Worm (Caenorhabditis elegans) whole organism, L1 larva: ENCODE results near the gene aptf-3.

Source experiments
- C04F5.9 ChIP-seq: sonication (generic microtip); optimal IDR thresholded peaks from 2 replicates; lab custom pipeline; 2016; ENCODE audit warnings: missing genetic modification characterization, missing compliant biosample characterization
- C34B4.2 ChIP-seq: sonication (generic microtip); optimal IDR thresholded peaks from 2 replicates; lab custom pipeline; 2017; ENCODE audit warnings: mild to moderate bottlenecking, missing genetic modification characterization, missing compliant biosample characterization
- F16B12.6 ChIP-seq: fragments of 150-350 bp; optimal IDR thresholded peaks from 2 replicates; lab custom pipeline; 2014; ENCODE audit warnings: missing biosample characterization, missing genetic modification characterization
- aha-1 ChIP-seq: fragments of 150-350 bp; optimal IDR thresholded peaks from 2 replicates; lab custom pipeline; 2014; ENCODE audit warnings: missing biosample characterization, missing genetic modification characterization
- alr-1 ChIP-seq: fragments of 200-800 bp; sonication (Bioruptor generic); optimal IDR thresholded peaks from 2 replicates; lab custom pipeline; 2018; ENCODE audit warnings: borderline replicate concordance, mild to moderate bottlenecking, missing genetic modification characterization, missing compliant biosample characterization
- aly-2 ChIP-seq: fragments of 150-350 bp; optimal IDR thresholded peaks from 2 replicates; lab custom pipeline; 2014; ENCODE audit warnings: missing biosample characterization, missing genetic modification characterization
- ceh-63 ChIP-seq: fragments of 200-800 bp; sonication (Bioruptor generic); optimal IDR thresholded peaks from 2 replicates; lab custom pipeline; 2018; ENCODE audit warnings: mild to moderate bottlenecking, missing genetic modification characterization, missing compliant biosample characterization
- ceh-82 ChIP-seq, 3 experiments: fragments of 150-350 bp in 1 of 3; sonication (generic microtip) in 2 of 3; optimal IDR thresholded peaks; 2 replicates each; lab custom pipeline; 2014 to 2017; ENCODE audit warnings: missing biosample characterization in 3 of 3, missing genetic modification characterization in 3 of 3
- ceh-90 ChIP-seq: sonication (generic microtip); optimal IDR thresholded peaks from 2 replicates; lab custom pipeline; 2016; ENCODE audit warnings: missing genetic modification characterization, missing compliant biosample characterization
- dpl-1 ChIP-seq, 3 experiments: fragments of 150-350 bp in 2 of 3; sonication (generic microtip) in 1 of 3; optimal IDR thresholded peaks; 2 replicates each; lab custom pipeline; 2014 to 2017; ENCODE audit warnings: missing biosample characterization in 3 of 3, missing genetic modification characterization in 3 of 3, missing genetic modification reagents in 3 of 3
- dsc-1 ChIP-seq: sonication (generic microtip); optimal IDR thresholded peaks from 2 replicates; lab custom pipeline; 2016; ENCODE audit warnings: mild to moderate bottlenecking, missing genetic modification characterization, missing compliant biosample characterization
- efl-1 ChIP-seq, 4 experiments: fragments of 150-350 bp; optimal IDR thresholded peaks in 3 of 4; peaks in 1 of 4; 1 replicate in 1 of 4; 2 replicates in 3 of 4; lab custom pipeline; 2014; ENCODE audit warnings: missing biosample characterization in 2 of 4, missing genetic modification characterization in 2 of 4, missing genetic modification reagents in 2 of 4
- efl-3 ChIP-seq: fragments of 200-800 bp; sonication (Bioruptor generic); optimal IDR thresholded peaks from 2 replicates; lab custom pipeline; 2018; ENCODE audit warnings: mild to moderate bottlenecking, missing genetic modification characterization, missing compliant biosample characterization
- egl-13 ChIP-seq: sonication (generic microtip); optimal IDR thresholded peaks from 2 replicates; lab custom pipeline; 2016; ENCODE audit warnings: missing genotype, missing genetic modification reagents, missing genetic modification characterization, missing compliant biosample characterization
- egl-27 ChIP-seq, 2 experiments: fragments of 150-350 bp in 1 of 2; sonication (generic microtip); optimal IDR thresholded peaks; 3 replicates each; lab custom pipeline; 2017 to 2018; ENCODE audit warnings: missing biosample characterization in 2 of 2, missing genetic modification characterization in 2 of 2, missing genetic modification reagents in 2 of 2
- elt-2 ChIP-seq: sonication (generic microtip); optimal IDR thresholded peaks from 2 replicates; lab custom pipeline; 2016; ENCODE audit warnings: missing genetic modification characterization, mild to moderate bottlenecking, inconsistent platforms, missing compliant biosample characterization, missing genetic modification reagents
- elt-3 ChIP-seq, 6 experiments: fragments of 150-350 bp in 1 of 6; sonication (generic microtip); optimal IDR thresholded peaks; 2 replicates each; lab custom pipeline; 2017 to 2018; ENCODE audit warnings: missing biosample characterization in 6 of 6, missing genetic modification characterization in 6 of 6, inconsistent platforms in 1 of 6
- ets-5 ChIP-seq: fragments of 200-800 bp; sonication (Bioruptor generic); IDR thresholded peaks from 2 replicates; pipeline ENCODE4 v1.3.6; 2022; ENCODE audit warnings: missing genetic modification characterization, missing compliant biosample characterization
- fkh-10 ChIP-seq: sonication (generic microtip); optimal IDR thresholded peaks from 2 replicates; lab custom pipeline; 2017; ENCODE audit warnings: missing biosample characterization, missing genetic modification reagents, missing genetic modification characterization
- fkh-4 ChIP-seq: sonication (generic microtip); optimal IDR thresholded peaks from 2 replicates; lab custom pipeline; 2016; ENCODE audit warnings: missing compliant biosample characterization, missing genetic modification characterization, borderline replicate concordance
- fkh-8 ChIP-seq: sonication (generic microtip); optimal IDR thresholded peaks from 2 replicates; lab custom pipeline; 2016; ENCODE audit warnings: mild to moderate bottlenecking, missing genetic modification characterization, missing compliant biosample characterization
- grh-1 ChIP-seq: fragments of 200-800 bp; sonication (Bioruptor generic); IDR thresholded peaks from 2 replicates; pipeline ENCODE4 v1.3.6; 2022; ENCODE audit warnings: missing genetic modification reagents, missing genetic modification characterization, missing compliant biosample characterization
- hlh-4 ChIP-seq: sonication (generic microtip); optimal IDR thresholded peaks from 2 replicates; lab custom pipeline; 2016; ENCODE audit warnings: mild to moderate bottlenecking, missing genetic modification characterization, missing compliant biosample characterization
- hpl-2 ChIP-seq: fragments of 150-350 bp; optimal IDR thresholded peaks from 2 replicates; lab custom pipeline; 2014; ENCODE audit warnings: missing biosample characterization, missing genetic modification reagents, missing genetic modification characterization
- irx-1 ChIP-seq: sonication (generic microtip); optimal IDR thresholded peaks from 2 replicates; lab custom pipeline; 2016; ENCODE audit warnings: missing genetic modification characterization, missing compliant biosample characterization
- lin-13 ChIP-seq: fragments of 150-350 bp; optimal IDR thresholded peaks from 2 replicates; lab custom pipeline; 2014; ENCODE audit warnings: missing biosample characterization, missing genetic modification reagents, missing genetic modification characterization
- lin-14 ChIP-seq: fragments of 200-800 bp; sonication (Bioruptor generic); optimal IDR thresholded peaks from 2 replicates; lab custom pipeline; 2018; ENCODE audit warnings: mild to moderate bottlenecking, missing genetic modification characterization, moderate library complexity, missing compliant biosample characterization
- lin-35 ChIP-seq, 2 experiments: fragments of 150-350 bp; optimal IDR thresholded peaks; 2 replicates each; lab custom pipeline; 2014; ENCODE audit warnings: missing biosample characterization in 2 of 2, missing genetic modification characterization in 2 of 2, missing genetic modification reagents in 2 of 2
- lsy-2 ChIP-seq, 2 experiments: fragments of 150-350 bp; optimal IDR thresholded peaks; 2 replicates each; lab custom pipeline; 2014; ENCODE audit warnings: missing biosample characterization in 2 of 2, missing genetic modification characterization in 2 of 2
- mdl-1 ChIP-seq, 2 experiments: fragments of 150-350 bp; optimal IDR thresholded peaks; 2 replicates each; lab custom pipeline; 2014 to 2017; ENCODE audit warnings: missing biosample characterization in 2 of 2, missing genetic modification characterization in 2 of 2, inconsistent platforms in 1 of 2
- nhr-11 ChIP-seq: fragments of 150-350 bp; optimal IDR thresholded peaks from 2 replicates; lab custom pipeline; 2014; ENCODE audit warnings: missing biosample characterization, missing genetic modification characterization
- nhr-12 ChIP-seq: sonication (generic microtip); optimal IDR thresholded peaks from 2 replicates; lab custom pipeline; 2017; ENCODE audit warnings: missing biosample characterization, missing genetic modification characterization
- nhr-237 ChIP-seq: fragments of 150-350 bp; optimal IDR thresholded peaks from 2 replicates; lab custom pipeline; 2014; ENCODE audit warnings: missing biosample characterization, missing genetic modification characterization
- nhr-77 ChIP-seq: fragments of 150-350 bp; optimal IDR thresholded peaks from 2 replicates; lab custom pipeline; 2014; ENCODE audit warnings: missing biosample characterization, missing genetic modification characterization
- nhr-84 ChIP-seq: sonication (generic microtip); optimal IDR thresholded peaks from 2 replicates; lab custom pipeline; 2017; ENCODE audit warnings: missing biosample characterization, missing genetic modification characterization
- pqm-1 ChIP-seq: sonication (generic microtip); optimal IDR thresholded peaks from 3 replicates; lab custom pipeline; 2017; ENCODE audit warnings: missing biosample characterization, missing genetic modification characterization
- snu-23 ChIP-seq: sonication (generic microtip); optimal IDR thresholded peaks from 2 replicates; lab custom pipeline; 2016; ENCODE audit warnings: missing genetic modification characterization, missing compliant biosample characterization
- sptf-1 ChIP-seq: fragments of 150-350 bp; optimal IDR thresholded peaks from 2 replicates; lab custom pipeline; 2014; ENCODE audit warnings: missing biosample characterization, missing genetic modification characterization
- swsn-7 ChIP-seq: sonication (generic microtip); optimal IDR thresholded peaks from 2 replicates; lab custom pipeline; 2016; ENCODE audit warnings: missing genetic modification characterization, missing compliant biosample characterization
- tlp-1 ChIP-seq: fragments of 150-350 bp; optimal IDR thresholded peaks from 2 replicates; lab custom pipeline; 2014; ENCODE audit warnings: missing biosample characterization, missing genetic modification characterization
- unc-130 ChIP-seq: fragments of 150-350 bp; optimal IDR thresholded peaks from 2 replicates; lab custom pipeline; 2017; ENCODE audit warnings: missing biosample characterization, missing genetic modification characterization, inconsistent platforms
- unc-30 ChIP-seq: sonication (generic microtip); optimal IDR thresholded peaks from 2 replicates; lab custom pipeline; 2017; ENCODE audit warnings: missing biosample characterization, missing genetic modification characterization
- unc-98 ChIP-seq: fragments of 200-800 bp; sonication (Bioruptor generic); IDR thresholded peaks from 2 replicates; pipeline ENCODE4 v1.3.6; 2022; ENCODE audit warnings: missing genetic modification characterization, missing compliant biosample characterization
- zag-1 ChIP-seq: fragments of 150-350 bp; optimal IDR thresholded peaks from 2 replicates; lab custom pipeline; 2014; ENCODE audit warnings: missing biosample characterization, missing genetic modification characterization
- zip-4 ChIP-seq: fragments of 200-800 bp; sonication (Bioruptor generic); optimal IDR thresholded peaks from 2 replicates; lab custom pipeline; 2018; ENCODE audit warnings: mild to moderate bottlenecking, missing genetic modification characterization, moderate library complexity, missing compliant biosample characterization
- ztf-11 ChIP-seq, 2 experiments: sonication (generic microtip); optimal IDR thresholded peaks; 2 replicates each; lab custom pipeline; 2016 to 2017; ENCODE audit warnings: missing genetic modification characterization in 2 of 2, missing biosample characterization in 1 of 2, missing compliant biosample characterization in 1 of 2
- ztf-4 ChIP-seq: fragments of 150-350 bp; optimal IDR thresholded peaks from 2 replicates; lab custom pipeline; 2014; ENCODE audit warnings: missing biosample characterization, missing genetic modification characterization

The aptf-3 gene

DNA sequence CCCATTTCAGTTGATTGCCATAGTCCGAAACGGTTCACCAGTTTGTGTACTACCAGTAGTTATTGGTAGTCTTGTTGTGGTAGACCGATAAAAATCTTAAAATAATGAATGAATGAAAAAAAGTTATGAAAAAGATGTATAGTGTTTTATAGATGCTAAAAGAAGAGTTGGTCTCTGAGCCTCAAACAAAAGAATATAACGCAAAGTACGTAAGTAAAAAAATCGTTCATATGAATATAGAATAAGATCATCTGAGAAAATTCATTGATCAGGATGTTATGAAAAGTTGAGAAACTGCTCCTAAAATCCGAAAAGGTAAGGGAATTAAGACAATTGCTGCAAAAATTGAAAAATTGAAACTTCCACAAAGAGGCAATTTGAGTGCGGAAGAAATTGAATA, 23.5 kb downstream of the aptf-3 start, which contains the start of gene chhy-1:
TSS of gene chhy-1 (minus strand) at position 101 of the 400 bp plus-strand sequence.
- TF ChIP-seq ztf-11 (tag; optimal IDR thresholded peaks at IDR 0.05; lab: Kevin White, UChicago) (no peak), unc-98 (GFP tag; lab: Robert Waterston, UW) (no peak), zag-1 (tag; lab: Kevin White, UChicago) (no peak), fkh-8 (tag; lab: Kevin White, UChicago) (no peak), lsy-2 (tag; optimal IDR thresholded peaks at IDR 0.05; lab: Kevin White, UChicago) (no peak), egl-27 (tag; optimal IDR thresholded peaks at IDR 0.05; lab: Kevin White, UChicago) (no peak), nhr-11 (tag; lab: Kevin White, UChicago) (no peak), lin-35 (GFP tag; optimal IDR thresholded peaks at IDR 0.05; lab: Kevin White, UChicago) (no peak), nhr-84 (tag; lab: Kevin White, UChicago) (no peak), lin-14 (GFP tag; lab: Kevin White, UChicago) (no peak), swsn-7 (tag; lab: Kevin White, UChicago) (no peak), C34B4.2 (tag; lab: Kevin White, UChicago) (no peak), ceh-82 (tag; optimal IDR thresholded peaks at IDR 0.05; lab: Kevin White, UChicago) (no peak), nhr-12 (tag; lab: Kevin White, UChicago) (no peak), F16B12.6 (tag; lab: Kevin White, UChicago) (no peak), efl-1 (optimal IDR thresholded peaks at IDR 0.05; lab: Kevin White, UChicago) (no peak), efl-1 (GFP tag; optimal IDR thresholded peaks at IDR 0.05 in 1 of 2; lab: Kevin White, UChicago) (no peak), alr-1 (tag; lab: Kevin White, UChicago) (no peak), irx-1 (tag; lab: Kevin White, UChicago) (no peak), mdl-1 (tag; optimal IDR thresholded peaks at IDR 0.05; lab: Kevin White, UChicago) (no peak)

DNA sequence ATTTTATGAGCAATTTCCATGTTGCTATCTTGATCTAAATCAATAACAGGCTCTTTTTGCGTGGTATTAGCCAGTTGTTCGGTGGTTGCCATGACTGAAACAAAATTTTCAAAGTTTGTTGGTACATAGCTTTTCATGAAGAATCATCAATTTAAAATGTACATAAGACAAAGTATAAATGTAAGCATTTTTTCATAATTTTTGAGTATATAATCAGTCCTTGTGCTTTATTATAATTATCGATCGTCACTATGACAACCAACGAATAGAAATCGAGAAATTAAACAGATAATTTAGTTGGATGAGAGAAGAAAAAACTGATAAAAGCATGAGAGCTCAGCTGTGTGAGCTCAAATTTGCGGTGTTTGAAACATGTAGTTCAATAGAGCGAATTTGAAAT, 27.9 kb downstream of the aptf-3 start, which contains the start of gene T22C8.3:
TSS of gene T22C8.3 (minus strand) at position 101 of the 400 bp plus-strand sequence.
- TF ChIP-seq ztf-11 (tag; optimal IDR thresholded peaks at IDR 0.05; lab: Kevin White, UChicago) (no peak), dpl-1 (GFP tag; optimal IDR thresholded peaks at IDR 0.05; lab: Kevin White, UChicago) (peak in 1 of 3 experiments; percentile 4)

DNA sequence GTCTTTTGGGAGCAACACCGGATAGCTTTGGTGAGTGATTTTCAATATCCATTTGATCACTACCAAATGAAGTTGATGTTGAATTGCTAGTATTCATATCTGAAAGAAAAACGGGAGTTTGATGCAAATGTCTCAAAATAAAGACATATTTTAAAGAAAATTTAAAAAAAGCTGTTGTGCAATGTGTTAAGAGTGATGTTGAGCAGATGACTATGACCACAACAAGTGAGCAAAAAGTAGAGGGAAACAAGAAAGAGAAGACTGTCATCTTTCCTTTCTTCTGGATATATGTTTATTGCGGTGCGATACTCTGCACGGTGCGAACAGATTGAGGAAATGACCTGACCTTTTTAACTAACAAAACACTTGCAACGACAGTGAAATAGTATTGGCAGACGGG, 29.4 kb downstream of the aptf-3 start, which contains the start of gene T22C8.4:
TSS of gene T22C8.4 (minus strand) at position 101 of the 400 bp plus-strand sequence.
- TF ChIP-seq alr-1 (tag; lab: Kevin White, UChicago) (no peak), egl-13 (tag; lab: Kevin White, UChicago) (no peak), sptf-1 (tag; lab: Kevin White, UChicago) (no peak), ztf-4 (tag; lab: Kevin White, UChicago) (no peak), dsc-1 (no peak), zip-4 (no peak), nhr-237 (no peak), fkh-10 (no peak), egl-27 (tag; optimal IDR thresholded peaks at IDR 0.05; lab: Kevin White, UChicago) (no peak), fkh-4 (tag; lab: Kevin White, UChicago) (no peak), snu-23 (GFP tag; lab: Kevin White, UChicago) (no peak), ets-5 (GFP tag; lab: Robert Waterston, UW) (no peak), mdl-1 (tag; optimal IDR thresholded peaks at IDR 0.05; lab: Kevin White, UChicago) (no peak), lin-14 (GFP tag; lab: Kevin White, UChicago) (no peak), nhr-77 (tag; lab: Kevin White, UChicago) (no peak)

DNA sequence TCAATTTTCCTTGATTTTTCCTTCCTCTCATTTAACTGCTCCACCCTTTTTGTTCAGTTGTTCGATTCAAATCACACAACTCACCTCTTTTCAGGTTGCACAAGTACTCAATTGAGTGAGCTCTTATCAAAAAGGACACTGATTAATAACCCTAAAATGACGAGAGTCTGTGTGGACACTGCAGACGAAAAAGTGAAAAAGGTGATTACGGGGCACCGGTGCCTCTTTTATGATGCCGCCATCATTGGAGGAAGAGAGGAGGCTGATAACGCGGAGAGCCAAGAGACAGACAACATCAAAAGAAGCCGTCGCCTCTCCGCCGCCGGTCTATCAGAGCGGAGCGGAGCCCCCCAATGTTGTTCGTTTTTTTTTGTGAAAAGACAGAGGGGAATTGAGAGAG, 31.2 kb downstream of the aptf-3 start, which contains the start of gene sptf-2:
TSS of gene sptf-2 (plus strand) at position 297 of the 400 bp plus-strand sequence.
- TF ChIP-seq nhr-84 (tag; lab: Kevin White, UChicago) (no peak), elt-3 (tag; optimal IDR thresholded peaks at IDR 0.05; lab: Kevin White, UChicago) (no peak), pqm-1 (tag; lab: Kevin White, UChicago) (peak; percentile 89), unc-98 (GFP tag; lab: Robert Waterston, UW) (no peak), aha-1 (tag; lab: Kevin White, UChicago) (no peak), sptf-1 (tag; lab: Kevin White, UChicago) (no peak), C04F5.9 (tag; lab: Kevin White, UChicago) (no peak), hlh-4 (tag; lab: Kevin White, UChicago) (no peak), ceh-90 (no peak), ceh-63 (no peak), elt-2 (tag; lab: Kevin White, UChicago) (peak; percentile 91), aly-2 (tag; lab: Kevin White, UChicago) (no peak), unc-30 (tag; lab: Kevin White, UChicago) (no peak), efl-3 (GFP tag; lab: Kevin White, UChicago) (no peak), hpl-2 (no peak), grh-1 (GFP tag; lab: Robert Waterston, UW) (no peak), lin-13 (GFP tag; lab: Kevin White, UChicago) (no peak), unc-130 (tag; lab: Kevin White, UChicago) (no peak), tlp-1 (no peak)
